Worm (Caenorhabditis elegans) whole organism, mixed stage, embryonic: ENCODE results near the gene srb-13.

Experiments used
- M03D4.4 ChIP-seq: sonication (generic microtip); optimal IDR thresholded peaks from 2 replicates; lab custom pipeline; 2017; ENCODE audit warnings: mild to moderate bottlenecking, missing genetic modification characterization, missing compliant biosample characterization
- bed-3 ChIP-seq: fragments of 200-800 bp; sonication (Bioruptor generic); optimal IDR thresholded peaks from 3 replicates; lab custom pipeline; 2018; ENCODE audit warnings: mild to moderate bottlenecking, missing genetic modification characterization, moderate library complexity, missing compliant biosample characterization
- ceh-39 ChIP-seq: fragments of 150-350 bp; optimal IDR thresholded peaks from 2 replicates; lab custom pipeline; 2014; ENCODE audit warnings: missing biosample characterization, missing genetic modification characterization
- ceh-43 ChIP-seq: fragments of 200-800 bp; sonication (Bioruptor generic); optimal IDR thresholded peaks from 2 replicates; lab custom pipeline; 2018; ENCODE audit warnings: mild to moderate bottlenecking, missing genetic modification characterization, moderate library complexity, missing compliant biosample characterization
- ceh-83 ChIP-seq: fragments of 200-800 bp; sonication (Bioruptor generic); optimal IDR thresholded peaks from 2 replicates; lab custom pipeline; 2018; ENCODE audit warnings: mild to moderate bottlenecking, missing genetic modification characterization, missing compliant biosample characterization
- ces-1 ChIP-seq: fragments of 150-350 bp; optimal IDR thresholded peaks from 2 replicates; lab custom pipeline; 2014; ENCODE audit warnings: missing biosample characterization, missing genetic modification reagents, missing genetic modification characterization
- cnd-1 ChIP-seq: fragments of 200-800 bp; sonication (Bioruptor generic); optimal IDR thresholded peaks from 2 replicates; lab custom pipeline; 2018; ENCODE audit warnings: mild to moderate bottlenecking, missing genetic modification characterization, missing compliant biosample characterization
- drap-1 ChIP-seq: fragments of 200-800 bp; sonication (Bioruptor generic); optimal IDR thresholded peaks from 3 replicates; lab custom pipeline; 2018; ENCODE audit warnings: mild to moderate bottlenecking, missing genetic modification characterization, missing compliant biosample characterization
- elt-3 ChIP-seq: fragments of 150-350 bp; optimal IDR thresholded peaks from 2 replicates; lab custom pipeline; 2014; ENCODE audit warnings: missing biosample characterization, missing genetic modification characterization
- flh-1 ChIP-seq: fragments of 200-800 bp; sonication (Bioruptor generic); optimal IDR thresholded peaks from 2 replicates; lab custom pipeline; 2018; ENCODE audit warnings: mild to moderate bottlenecking, missing genetic modification characterization, moderate library complexity, missing compliant biosample characterization
- ham-2 ChIP-seq: fragments of 200-800 bp; sonication (Bioruptor generic); optimal IDR thresholded peaks from 2 replicates; lab custom pipeline; 2018; ENCODE audit warnings: mild to moderate bottlenecking, missing genetic modification characterization, missing compliant biosample characterization
- hlh-1 ChIP-seq: fragments of 150-350 bp; optimal IDR thresholded peaks from 2 replicates; lab custom pipeline; 2014; ENCODE audit warnings: missing biosample characterization, missing genetic modification reagents, missing genetic modification characterization
- lin-13 ChIP-seq: fragments of 150-350 bp; optimal IDR thresholded peaks from 2 replicates; lab custom pipeline; 2014; ENCODE audit warnings: missing biosample characterization, missing genetic modification characterization
- lin-32 ChIP-seq: fragments of 200-800 bp; sonication (Bioruptor generic); optimal IDR thresholded peaks from 2 replicates; lab custom pipeline; 2018; ENCODE audit warnings: mild to moderate bottlenecking, missing genetic modification characterization, missing compliant biosample characterization
- lsy-2 ChIP-seq: fragments of 150-350 bp; optimal IDR thresholded peaks from 2 replicates; lab custom pipeline; 2014; ENCODE audit warnings: missing biosample characterization, missing genetic modification characterization
- mab-5 ChIP-seq: fragments of 150-350 bp; optimal IDR thresholded peaks from 2 replicates; lab custom pipeline; 2014; ENCODE audit warnings: missing biosample characterization, missing genetic modification characterization
- mep-1 ChIP-seq: fragments of 150-350 bp; optimal IDR thresholded peaks from 2 replicates; lab custom pipeline; 2017; ENCODE audit warnings: missing biosample characterization, missing genetic modification reagents, missing genetic modification characterization, inconsistent platforms
- mls-2 ChIP-seq: sonication (generic microtip); optimal IDR thresholded peaks from 2 replicates; lab custom pipeline; 2016; ENCODE audit warnings: mild to moderate bottlenecking, missing genetic modification characterization, moderate library complexity, missing compliant biosample characterization
- nhr-2 ChIP-seq: fragments of 150-350 bp; optimal IDR thresholded peaks from 2 replicates; lab custom pipeline; 2014; ENCODE audit warnings: missing biosample characterization, missing genetic modification characterization
- nhr-28 ChIP-seq: fragments of 150-350 bp; optimal IDR thresholded peaks from 2 replicates; lab custom pipeline; 2014; ENCODE audit warnings: missing biosample characterization, missing genetic modification characterization
- nhr-76 ChIP-seq: sonication (generic microtip); optimal IDR thresholded peaks from 2 replicates; lab custom pipeline; 2017; ENCODE audit warnings: missing biosample characterization, missing genetic modification characterization
- pha-4 ChIP-seq: fragments of 150-350 bp; optimal IDR thresholded peaks from 2 replicates; lab custom pipeline; 2018; ENCODE audit warnings: missing biosample characterization, missing genetic modification reagents, missing genetic modification characterization
- sem-2 ChIP-seq: fragments of 200-800 bp; sonication (Bioruptor generic); optimal IDR thresholded peaks from 2 replicates; lab custom pipeline; 2018; ENCODE audit warnings: mild to moderate bottlenecking, missing genetic modification characterization, missing compliant biosample characterization
- snpc-4 ChIP-seq: fragments of 150-350 bp; optimal IDR thresholded peaks from 2 replicates; lab custom pipeline; 2014; ENCODE audit warnings: missing biosample characterization, missing genetic modification characterization
- sptf-1 ChIP-seq: sonication (generic microtip); optimal IDR thresholded peaks from 2 replicates; lab custom pipeline; 2017; ENCODE audit warnings: mild to moderate bottlenecking, missing genetic modification characterization, moderate library complexity, missing compliant biosample characterization
- tbx-8 ChIP-seq: fragments of 200-800 bp; sonication (Bioruptor generic); optimal IDR thresholded peaks from 2 replicates; lab custom pipeline; 2018; ENCODE audit warnings: mild to moderate bottlenecking, missing genetic modification characterization, moderate library complexity, missing compliant biosample characterization
- unc-120 ChIP-seq: sonication (generic microtip); optimal IDR thresholded peaks from 2 replicates; lab custom pipeline; 2017; ENCODE audit warnings: missing genetic modification characterization, missing compliant biosample characterization; ENCODE audit not compliant: poor library complexity, severe bottlenecking
- unc-39 ChIP-seq: fragments of 150-350 bp; optimal IDR thresholded peaks from 2 replicates; lab custom pipeline; 2014; ENCODE audit warnings: missing biosample characterization, missing genetic modification characterization
- unc-62 ChIP-seq: fragments of 150-350 bp; optimal IDR thresholded peaks from 2 replicates; lab custom pipeline; 2014; ENCODE audit warnings: missing biosample characterization, missing genetic modification reagents, missing genetic modification characterization
- zip-8 ChIP-seq: fragments of 150-350 bp; optimal IDR thresholded peaks from 2 replicates; lab custom pipeline; 2014; ENCODE audit warnings: missing biosample characterization, missing genetic modification characterization
- ztf-11 ChIP-seq: fragments of 150-350 bp; optimal IDR thresholded peaks from 2 replicates; lab custom pipeline; 2014; ENCODE audit warnings: missing biosample characterization, missing genetic modification characterization

srb-13 gene

DNA sequence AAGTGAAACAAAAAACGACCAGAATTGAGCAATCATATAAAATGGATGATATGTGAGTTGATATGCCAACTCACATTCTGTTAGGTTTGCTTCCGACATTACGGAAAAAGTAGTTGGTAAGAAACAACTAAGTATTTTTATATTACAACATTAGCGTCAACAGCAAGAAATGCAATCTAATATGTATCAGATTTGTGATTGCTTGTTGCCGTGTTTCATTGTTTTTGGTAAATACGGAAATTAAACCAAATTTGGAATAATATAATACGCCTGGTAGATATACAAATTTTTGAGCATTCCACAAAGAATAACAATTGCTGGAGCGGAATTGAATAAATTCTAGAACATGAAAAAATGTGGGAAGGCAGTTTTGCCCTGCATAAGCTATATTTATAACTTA lies 2.9 kb downstream of the srb-13 start, which contains the start of gene srb-12:
Gene srb-12, minus strand, starts transcription at position 101 of the 400 bp plus-strand sequence.
- TF ChIP-seq sptf-1: no peak
- no peak for TF ChIP-seq unc-120 (tag; lab: Kevin White, UChicago)
- TF ChIP-seq ztf-11 (tag; lab: Kevin White, UChicago): no peak
- TF ChIP-seq unc-62: no peak
- no peak for TF ChIP-seq drap-1 (GFP tag; lab: Kevin White, UChicago)
- no peak for TF ChIP-seq unc-39
- no peak for TF ChIP-seq mls-2
- no peak for TF ChIP-seq ham-2 (GFP tag; lab: Kevin White, UChicago)
- TF ChIP-seq lin-32: no peak
- no peak for TF ChIP-seq nhr-28 (tag; lab: Kevin White, UChicago)
- TF ChIP-seq ceh-83 (GFP tag; lab: Kevin White, UChicago): no peak
- no peak for TF ChIP-seq M03D4.4 (tag; lab: Kevin White, UChicago)
- no peak for TF ChIP-seq nhr-2 (tag; lab: Kevin White, UChicago)

DNA sequence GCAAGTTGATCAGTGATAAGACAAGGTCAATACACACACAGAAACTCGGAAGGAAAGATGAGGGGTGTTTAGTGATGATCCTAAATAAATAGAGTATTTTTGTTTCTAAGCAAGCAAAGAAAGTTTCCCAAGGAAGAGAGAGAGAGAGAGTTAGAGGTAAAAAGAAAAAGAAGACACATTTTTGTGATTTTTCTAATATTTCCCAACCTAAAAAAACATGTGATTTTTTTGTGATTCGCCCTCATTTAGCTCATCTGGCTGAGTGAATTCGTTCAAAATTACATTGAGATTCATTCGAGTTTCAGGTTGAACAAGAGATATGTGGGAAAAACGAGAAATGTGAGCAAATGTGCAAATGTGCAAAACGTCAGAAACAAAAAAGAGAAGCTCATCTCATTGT lies 6.6 kb downstream of the srb-13 start, which contains the start of gene srb-16:
Gene srb-16, minus strand, starts transcription at position 101 of the 400 bp plus-strand sequence.
- TF ChIP-seq nhr-76 (no peak), cnd-1 (tag; lab: Kevin White, UChicago) (no peak), unc-120 (tag; lab: Kevin White, UChicago) (no peak), ceh-43 (GFP tag; lab: Kevin White, UChicago) (no peak), elt-3 (tag; lab: Kevin White, UChicago) (no peak), tbx-8 (no peak), ces-1 (GFP tag; lab: Kevin White, UChicago) (no peak)

DNA sequence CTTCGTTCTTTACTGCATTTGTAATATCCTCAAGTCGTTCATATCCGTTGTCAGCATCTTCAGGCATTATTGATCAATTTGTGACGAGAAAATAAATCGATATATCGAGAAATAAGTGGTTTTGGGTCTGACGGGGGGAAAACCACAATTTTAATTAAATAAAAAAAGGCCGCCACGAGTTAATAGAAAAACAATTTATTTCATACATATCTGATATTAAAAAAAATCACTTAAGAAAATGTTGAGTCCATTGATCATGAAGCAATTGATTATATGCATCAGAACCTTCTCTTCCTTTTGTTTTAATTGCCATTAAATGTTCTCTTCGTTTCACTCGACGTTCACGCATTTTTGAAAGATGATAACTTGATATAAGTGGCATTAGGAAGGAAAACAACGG lies 9.1 kb downstream of the srb-13 start, which contains the start of gene F58A6.5:
Gene F58A6.5, minus strand, starts transcription at position 101 of the 400 bp plus-strand sequence.
- TF ChIP-seq ceh-83 (GFP tag; lab: Kevin White, UChicago) (no peak), drap-1 (GFP tag; lab: Kevin White, UChicago) (no peak), snpc-4 (tag; lab: Kevin White, UChicago) (no peak)

ce11 chrII:5142619-5143018 lies 14.8 kb downstream of the srb-13 start, which contains the start of gene F58A6.1:
Gene F58A6.1, plus strand, starts transcription at chrII:5142919.
- no peak for TF ChIP-seq ham-2 (GFP tag; lab: Kevin White, UChicago)
- no peak for TF ChIP-seq nhr-76
- TF ChIP-seq ztf-11 (tag; lab: Kevin White, UChicago): no peak
- no peak for TF ChIP-seq nhr-28 (tag; lab: Kevin White, UChicago)
- no peak for TF ChIP-seq mab-5 (tag; lab: Kevin White, UChicago)
- no peak for TF ChIP-seq mls-2
- TF ChIP-seq ceh-43 (GFP tag; lab: Kevin White, UChicago): no peak
- TF ChIP-seq, all 35 proteins: peak for 0

DNA sequence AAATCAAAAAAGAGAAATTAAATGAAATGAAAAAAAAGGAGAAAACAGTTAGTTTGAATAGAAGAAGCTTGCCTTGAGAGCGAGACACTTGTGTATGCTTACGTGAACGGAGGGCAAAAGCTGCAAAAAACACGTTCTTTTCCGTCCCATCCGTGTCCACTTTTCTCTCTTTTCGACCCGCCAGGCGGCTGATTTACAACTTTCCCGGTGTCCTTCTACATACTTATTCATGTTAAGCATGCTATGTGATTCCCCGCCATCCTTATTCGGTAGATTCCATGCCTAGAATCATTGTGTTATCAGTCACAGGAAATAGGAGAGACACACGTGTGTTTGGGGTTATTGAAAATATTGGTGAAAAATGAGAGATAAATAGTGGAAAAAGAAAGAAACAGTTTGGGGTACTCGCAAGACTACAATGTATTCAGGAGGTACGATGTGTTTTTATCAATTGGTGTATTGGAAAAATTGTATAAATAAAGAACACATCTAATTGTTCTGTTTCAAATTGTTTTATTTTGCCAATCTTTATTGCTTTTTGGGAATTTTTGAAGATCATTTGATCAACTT lies 15.4 kb downstream of the srb-13 start, which contains the start of gene nas-29:
Gene nas-29, minus strand, starts transcription at position 92 of the 570 bp plus-strand sequence.
- TF ChIP-seq mep-1 (tag; lab: Kevin White, UChicago) (no peak), lin-13 (tag; lab: Kevin White, UChicago) (no peak), M03D4.4 (tag; lab: Kevin White, UChicago) (no peak), sptf-1 (no peak), sem-2 (no peak), ceh-43 (GFP tag; lab: Kevin White, UChicago) (no peak), hlh-1 (no peak), ceh-39 (tag; lab: Kevin White, UChicago) (no peak), pha-4 (no peak), tbx-8 (no peak)
- TF ChIP-seq, all 35 proteins: peak for 0

DNA sequence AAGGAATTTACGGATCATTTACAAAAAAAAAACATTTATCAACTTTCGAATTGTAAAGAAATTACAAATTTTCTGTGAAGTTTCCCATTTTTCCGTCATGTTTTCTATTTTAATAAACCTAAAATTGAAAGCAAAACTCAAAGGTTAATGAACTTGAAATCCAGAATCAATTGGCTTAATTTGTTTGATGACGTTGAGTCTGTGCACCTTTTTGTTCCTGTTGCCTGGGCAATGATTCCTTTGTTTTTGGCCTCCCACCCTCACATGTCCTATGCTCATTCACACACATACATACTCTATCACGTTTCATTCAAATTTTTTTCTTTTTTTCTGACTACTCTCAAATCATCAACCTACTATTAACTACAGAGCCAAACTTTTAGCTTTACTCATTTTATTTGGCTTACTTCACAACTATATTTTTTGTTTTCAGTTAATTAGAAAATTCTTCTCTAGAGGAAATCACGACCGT lies 21.1 kb downstream of the srb-13 start, which contains the start of gene F58A6.2:
Gene F58A6.2, plus strand, starts transcription at position 422 of the 472 bp plus-strand sequence.
- no peak for TF ChIP-seq bed-3 (GFP tag; lab: Kevin White, UChicago)
- no peak for TF ChIP-seq lsy-2 (tag; lab: Kevin White, UChicago)
- no peak for TF ChIP-seq elt-3 (tag; lab: Kevin White, UChicago)
- no peak for TF ChIP-seq unc-62
- no peak for TF ChIP-seq mab-5 (tag; lab: Kevin White, UChicago)
- TF ChIP-seq ceh-83 (GFP tag; lab: Kevin White, UChicago): no peak
- TF ChIP-seq flh-1: no peak
- TF ChIP-seq zip-8 (tag; lab: Kevin White, UChicago): no peak
- TF ChIP-seq, all 35 proteins: peak for 0
